Fruit fly (Drosophila melanogaster) whole organism, embryonic: Measurements from ENCODE around the gene Rpn11.

Experiments
- Asciz ChIP-seq: fragments of 200-800 bp; sonication (Bioruptor generic); optimal IDR thresholded peaks from 2 replicates; lab custom pipeline; 2017; ENCODE audit warnings: missing biosample characterization, mild to moderate bottlenecking, missing genetic modification characterization, missing genetic modification reagents
- B-H2 ChIP-seq: fragments of 200-800 bp; sonication (Bioruptor generic); optimal IDR thresholded peaks from 2 replicates; lab custom pipeline; 2018; ENCODE audit warnings: missing biosample characterization, mild to moderate bottlenecking, missing genetic modification characterization
- CG10209 ChIP-seq: fragments of 200-800 bp; sonication (Bioruptor generic); optimal IDR thresholded peaks from 3 replicates; lab custom pipeline; 2017; ENCODE audit warnings: missing biosample characterization, mild to moderate bottlenecking, missing genetic modification characterization, missing genetic modification reagents
- CG10267 ChIP-seq: fragments of 200-800 bp; sonication (Bioruptor generic); optimal IDR thresholded peaks from 2 replicates; lab custom pipeline; 2018; ENCODE audit warnings: missing biosample characterization, mild to moderate bottlenecking, missing genetic modification characterization, moderate library complexity
- CG11085 ChIP-seq: fragments of 200-800 bp; sonication (Bioruptor generic); IDR thresholded peaks from 2 replicates; pipeline ENCODE4 v1.3.6; 2022; ENCODE audit warnings: missing biosample characterization, missing genetic modification characterization
- CG11247 ChIP-seq: fragments of 200-800 bp; sonication (Bioruptor generic); IDR thresholded peaks from 2 replicates; pipeline ENCODE4 v1.3.6; 2022; ENCODE audit warnings: missing biosample characterization, missing genetic modification characterization
- CG1233 ChIP-seq: fragments of 200-800 bp; sonication (Bioruptor generic); optimal IDR thresholded peaks from 4 replicates; lab custom pipeline; 2018; ENCODE audit warnings: missing biosample characterization, mild to moderate bottlenecking, missing genetic modification characterization
- CG12391 ChIP-seq: fragments of 200-800 bp; sonication (Bioruptor generic); optimal IDR thresholded peaks from 3 replicates; lab custom pipeline; 2018; ENCODE audit warnings: missing biosample characterization, mild to moderate bottlenecking, missing genetic modification characterization, moderate library complexity
- CG13624 ChIP-seq: fragments of 200-800 bp; sonication (Bioruptor generic); optimal IDR thresholded peaks from 2 replicates; lab custom pipeline; 2016; ENCODE audit warnings: missing biosample characterization, missing genetic modification characterization
- CG17328 ChIP-seq: fragments of 200-800 bp; sonication (Bioruptor generic); IDR thresholded peaks from 2 replicates; pipeline ENCODE4 v1.3.6; 2022; ENCODE audit warnings: missing biosample characterization, missing genetic modification characterization
- CG1832 ChIP-seq: fragments of 200-800 bp; sonication (Bioruptor generic); optimal IDR thresholded peaks from 2 replicates; lab custom pipeline; 2017; ENCODE audit warnings: missing biosample characterization, mild to moderate bottlenecking, missing genetic modification characterization, inconsistent platforms
- CG2875 ChIP-seq: fragments of 200-800 bp; sonication (Bioruptor generic); optimal IDR thresholded peaks from 2 replicates; lab custom pipeline; 2017; ENCODE audit warnings: missing biosample characterization, mild to moderate bottlenecking, missing genetic modification characterization, missing genetic modification reagents
- CG43689 ChIP-seq: fragments of 200-800 bp; sonication (Bioruptor generic); IDR thresholded peaks from 2 replicates; pipeline ENCODE4 v1.3.6; 2022; ENCODE audit warnings: missing biosample characterization, missing genetic modification characterization
- CG4820 ChIP-seq: fragments of 200-800 bp; sonication (Bioruptor generic); optimal IDR thresholded peaks from 3 replicates; lab custom pipeline; 2016; ENCODE audit warnings: missing biosample characterization, missing genetic modification characterization
- CG5953 ChIP-seq: fragments of 200-800 bp; sonication (Bioruptor generic); IDR thresholded peaks from 2 replicates; pipeline ENCODE4 v1.3.6; 2022; ENCODE audit warnings: missing biosample characterization, missing genetic modification characterization
- CG6689 ChIP-seq: fragments of 200-800 bp; sonication (Bioruptor generic); IDR thresholded peaks from 2 replicates; pipeline ENCODE4 v1.3.6; 2022; ENCODE audit warnings: missing biosample characterization, missing genetic modification characterization
- CG9727 ChIP-seq: fragments of 200-800 bp; sonication (Bioruptor generic); optimal IDR thresholded peaks from 3 replicates; lab custom pipeline; 2017; ENCODE audit warnings: missing biosample characterization, mild to moderate bottlenecking, missing genetic modification characterization
- CG9817 ChIP-seq: fragments of 200-800 bp; sonication (Bioruptor generic); optimal IDR thresholded peaks from 2 replicates; lab custom pipeline; 2018; ENCODE audit warnings: missing biosample characterization, mild to moderate bottlenecking, missing genetic modification characterization, moderate library complexity
- CkIIα-i1 ChIP-seq: fragments of 200-800 bp; sonication (Bioruptor generic); IDR thresholded peaks from 2 replicates; pipeline ENCODE4 v1.3.6; 2022; ENCODE audit warnings: missing biosample characterization, missing genetic modification characterization
- CrebB ChIP-seq: fragments of 200-800 bp; sonication (Bioruptor generic); optimal IDR thresholded peaks from 3 replicates; lab custom pipeline; 2018; ENCODE audit warnings: missing biosample characterization, mild to moderate bottlenecking, missing genetic modification characterization
- Deaf1 ChIP-seq: fragments of 200-800 bp; optimal IDR thresholded peaks from 3 replicates; lab custom pipeline; 2019; ENCODE audit warnings: missing biosample characterization, mild to moderate bottlenecking, missing genetic modification characterization, moderate library complexity
- Fer1 ChIP-seq: fragments of 200-800 bp; sonication (Bioruptor generic); optimal IDR thresholded peaks from 2 replicates; lab custom pipeline; 2017; ENCODE audit warnings: missing biosample characterization, mild to moderate bottlenecking, missing genetic modification characterization
- H15 ChIP-seq: fragments of 200-800 bp; sonication (Bioruptor generic); IDR thresholded peaks from 3 replicates; pipeline ENCODE4 v1.3.6; 2022; ENCODE audit warnings: missing biosample characterization, missing genetic modification characterization
- HLH4C ChIP-seq: fragments of 200-800 bp; sonication (Bioruptor generic); IDR thresholded peaks from 3 replicates; pipeline ENCODE4 v1.3.6; 2022; ENCODE audit warnings: missing biosample characterization, missing genetic modification characterization; ENCODE audit not compliant: partially characterized antibody
- Jarid2 ChIP-seq: fragments of 200-800 bp; sonication (Bioruptor generic); optimal IDR thresholded peaks from 3 replicates; lab custom pipeline; 2017; ENCODE audit warnings: mild to moderate bottlenecking, missing biosample characterization, missing genetic modification reagents, missing genetic modification characterization
- Myb ChIP-seq: fragments of 200-800 bp; sonication (Bioruptor generic); optimal IDR thresholded peaks from 2 replicates; lab custom pipeline; 2016; ENCODE audit warnings: missing biosample characterization, missing genetic modification characterization
- NC2β ChIP-seq: fragments of 200-800 bp; sonication (Bioruptor generic); optimal IDR thresholded peaks from 2 replicates; lab custom pipeline; 2016; ENCODE audit warnings: missing biosample characterization, missing genetic modification characterization
- Nf-YA ChIP-seq: fragments of 200-800 bp; sonication (Bioruptor generic); IDR thresholded peaks from 2 replicates; pipeline ENCODE4 v1.3.6; 2022; ENCODE audit warnings: missing biosample characterization, missing genetic modification characterization
- Sox100B ChIP-seq: fragments of 200-800 bp; sonication (Bioruptor generic); optimal IDR thresholded peaks from 3 replicates; lab custom pipeline; 2018; ENCODE audit warnings: missing biosample characterization, mild to moderate bottlenecking, missing genetic modification characterization
- Sry-β ChIP-seq: fragments of 200-800 bp; sonication (Bioruptor generic); optimal IDR thresholded peaks from 2 replicates; lab custom pipeline; 2018; ENCODE audit warnings: missing biosample characterization, mild to moderate bottlenecking, missing genetic modification characterization, moderate library complexity
- Ssrp ChIP-seq: fragments of 200-800 bp; sonication (Bioruptor generic); optimal IDR thresholded peaks from 2 replicates; lab custom pipeline; 2018; ENCODE audit warnings: missing biosample characterization, mild to moderate bottlenecking, missing genetic modification characterization, moderate library complexity
- Xbp1 ChIP-seq: fragments of 200-800 bp; sonication (Bioruptor generic); optimal IDR thresholded peaks from 3 replicates; lab custom pipeline; 2016; ENCODE audit warnings: missing biosample characterization, mild to moderate bottlenecking, missing genetic modification characterization
- az2 ChIP-seq: fragments of 200-800 bp; sonication (Bioruptor generic); optimal IDR thresholded peaks from 3 replicates; lab custom pipeline; 2016; ENCODE audit warnings: missing biosample characterization, missing genetic modification characterization
- bcd ChIP-seq: fragments of 200-800 bp; sonication (Bioruptor generic); optimal IDR thresholded peaks from 2 replicates; lab custom pipeline; 2017; ENCODE audit warnings: missing biosample characterization, mild to moderate bottlenecking, missing genetic modification characterization
- dan ChIP-seq: fragments of 200-800 bp; sonication (Bioruptor generic); IDR thresholded peaks from 2 replicates; pipeline ENCODE4 v1.3.6; 2022; ENCODE audit warnings: missing biosample characterization, missing genetic modification characterization
- dimm ChIP-seq: fragments of 200-800 bp; sonication (Bioruptor generic); IDR thresholded peaks from 2 replicates; pipeline ENCODE4 v1.3.6; 2022; ENCODE audit warnings: missing biosample characterization, missing genetic modification characterization
- gce ChIP-seq: fragments of 200-800 bp; sonication (Bioruptor generic); IDR thresholded peaks from 3 replicates; pipeline ENCODE4 v1.3.6; 2022; ENCODE audit warnings: missing biosample characterization, missing genetic modification characterization
- gfzf ChIP-seq: fragments of 200-800 bp; sonication (Bioruptor generic); optimal IDR thresholded peaks from 2 replicates; lab custom pipeline; 2016; ENCODE audit warnings: missing biosample characterization, mild to moderate bottlenecking, missing genetic modification characterization, moderate library complexity
- gt ChIP-seq: fragments of 200-800 bp; sonication (Bioruptor generic); IDR thresholded peaks from 2 replicates; pipeline ENCODE4 v1.3.6; 2022; ENCODE audit warnings: missing biosample characterization, missing genetic modification characterization
- h ChIP-seq: fragments of >200 bp; optimal IDR thresholded peaks from 2 replicates; lab custom pipeline; 2017
- lov ChIP-seq, 2 experiments: fragments of 200-800 bp in 1 of 2; fragments of >200 bp in 1 of 2; sonication (Bioruptor generic) in 1 of 2; IDR thresholded peaks in 1 of 2; optimal IDR thresholded peaks in 1 of 2; 2 replicates in 1 of 2; 3 replicates in 1 of 2; pipeline versions ENCODE4 v1.3.6 to Lab custom; 2017 to 2022; ENCODE audit warnings: missing biosample characterization in 1 of 2, missing genetic modification characterization in 1 of 2
- nerfin-2 ChIP-seq: fragments of 200-800 bp; sonication (Bioruptor generic); IDR thresholded peaks from 2 replicates; pipeline ENCODE4 v1.3.6; 2022; ENCODE audit warnings: missing biosample characterization, missing genetic modification characterization; ENCODE audit not compliant: partially characterized antibody
- nmo ChIP-seq: fragments of 200-800 bp; sonication (Bioruptor generic); optimal IDR thresholded peaks from 2 replicates; lab custom pipeline; 2018; ENCODE audit warnings: missing biosample characterization, mild to moderate bottlenecking, missing genetic modification characterization, moderate library complexity
- nom ChIP-seq: fragments of 200-800 bp; sonication (Bioruptor generic); optimal IDR thresholded peaks from 2 replicates; lab custom pipeline; 2017; ENCODE audit warnings: missing biosample characterization, missing genetic modification characterization, mild to moderate bottlenecking, moderate library complexity, missing genetic modification reagents
- onecut ChIP-seq: fragments of 200-800 bp; sonication (Bioruptor generic); IDR thresholded peaks from 2 replicates; pipeline ENCODE4 v1.3.6; 2022; ENCODE audit warnings: missing biosample characterization, missing genetic modification characterization
- pum ChIP-seq: fragments of 200-800 bp; sonication (Bioruptor generic); optimal IDR thresholded peaks from 2 replicates; lab custom pipeline; 2016; ENCODE audit warnings: missing biosample characterization, missing genetic modification characterization
- sima ChIP-seq: fragments of 200-800 bp; sonication (Bioruptor generic); optimal IDR thresholded peaks from 2 replicates; lab custom pipeline; 2016; ENCODE audit warnings: missing biosample characterization, missing genetic modification characterization
- sqz ChIP-seq: fragments of 200-800 bp; sonication (Bioruptor generic); optimal IDR thresholded peaks from 3 replicates; lab custom pipeline; 2018; ENCODE audit warnings: missing biosample characterization, mild to moderate bottlenecking, missing genetic modification characterization

The Rpn11 gene

dm6 chr2L:5070797-5071579, 11.4 kb upstream of the Rpn11 start, which contains the start of gene RpL37A (continued):
- TF ChIP-seq CG2875 (GFP tag; lab: Kevin White, UChicago), result peak; percentile 85
- TF ChIP-seq Fer1 (GFP tag; lab: Kevin White, UChicago), result peak; percentile 92
- TF ChIP-seq Ssrp, result peak; percentile 55
- TF ChIP-seq pum, result peak; percentile 46
- peak; percentile 94 for TF ChIP-seq NC2β (GFP tag; lab: Kevin White, UChicago)
- TF ChIP-seq Deaf1 (tag; lab: Kevin White, UChicago), result no peak
- TF ChIP-seq nmo (GFP tag; lab: Kevin White, UChicago), result peak; percentile 81
- TF ChIP-seq CG11085 (GFP tag; lab: Robert Waterston, UW), result peak; percentile 62; the same call in 1 of the 2 replicates
- peak; percentile 70 for TF ChIP-seq CG9817 (tag; lab: Kevin White, UChicago)
- TF ChIP-seq h, result no peak
- TF ChIP-seq CG10267, result peak; percentile 83
- peak; percentile 60 for TF ChIP-seq Nf-YA (GFP tag; lab: Robert Waterston, UW)
- peak; percentile 80 for TF ChIP-seq Asciz (GFP tag; lab: Kevin White, UChicago)
- TF ChIP-seq CG5953, result peak; percentile 69
- TF ChIP-seq CG43689 (GFP tag; lab: Robert Waterston, UW), result peak; percentile 49
- TF ChIP-seq gce (GFP tag; lab: Robert Waterston, UW), result peak; percentile 78; the same call in 2 of the 3 replicates
- TF ChIP-seq gt (GFP tag; lab: Robert Waterston, UW), result peak; percentile 34; the same call in 1 of the 2 replicates
- TF ChIP-seq Sry-β, result peak; percentile 49
- peak; percentile 77 for TF ChIP-seq CG17328 (GFP tag; lab: Robert Waterston, UW)
- TF ChIP-seq dimm (GFP tag; lab: Robert Waterston, UW), result no peak
- TF ChIP-seq CkIIα-i1, result no peak
- TF ChIP-seq B-H2 (GFP tag; lab: Kevin White, UChicago), result peak; percentile 86
- peak; percentile 99 for TF ChIP-seq gfzf (GFP tag; lab: Kevin White, UChicago)
- peak; percentile 64 for TF ChIP-seq sima (GFP tag; lab: Kevin White, UChicago)
- TF ChIP-seq nerfin-2 (GFP tag; lab: Robert Waterston, UW), result no peak
- TF ChIP-seq sqz (GFP tag; lab: Kevin White, UChicago), result peak; percentile 86
- no peak; the same call in 2 of the 3 replicates for TF ChIP-seq HLH4C (GFP tag; lab: Robert Waterston, UW)
- peak; percentile 91 for TF ChIP-seq CG9727
- no peak for TF ChIP-seq CG1832 (GFP tag; lab: Kevin White, UChicago)
- TF ChIP-seq Sox100B, result peak; percentile 80
- TF ChIP-seq az2 (GFP tag; lab: Kevin White, UChicago), result peak; percentile 52
- TF ChIP-seq CrebB (tag; lab: Kevin White, UChicago), result peak; percentile 59
- TF ChIP-seq CG4820 (GFP tag; lab: Kevin White, UChicago), result peak; percentile 53
- TF ChIP-seq onecut (GFP tag; lab: Robert Waterston, UW), result peak; percentile 88
- TF ChIP-seq nom, result peak; percentile 86
- TF ChIP-seq lov (optimal IDR thresholded peaks at IDR 0.05; lab: Kevin White, UChicago), result no peak
- TF ChIP-seq lov (GFP tag; IDR thresholded peaks at IDR 0.05; lab: Robert Waterston, UW), result peak; percentile 88
- peak; percentile 89 for TF ChIP-seq CG13624
- TF ChIP-seq CG10209 (GFP tag; lab: Kevin White, UChicago), result peak; percentile 81
- TF ChIP-seq bcd, result peak; percentile 90
- TF ChIP-seq CG6689 (GFP tag; lab: Robert Waterston, UW), result peak; percentile 50
- peak; percentile 56; the same call in 2 of the 3 replicates for TF ChIP-seq H15
- peak; percentile 74 for TF ChIP-seq CG11247 (GFP tag; lab: Robert Waterston, UW)
- peak; percentile 78 for TF ChIP-seq CG1233 (GFP tag; lab: Kevin White, UChicago)
- TF ChIP-seq Jarid2 (GFP tag; lab: Kevin White, UChicago), result peak; percentile 80
- peak; percentile 81 for TF ChIP-seq Myb
- peak; percentile 63 for TF ChIP-seq CG12391 (tag; lab: Kevin White, UChicago)
- TF ChIP-seq dan (GFP tag; lab: Robert Waterston, UW), result no peak
- peak; percentile 75 for TF ChIP-seq Xbp1 (GFP tag; lab: Kevin White, UChicago)
